Worm (Caenorhabditis elegans) whole organism, mixed stage, embryonic: ENCODE results near the gene ent-4.
A peak's percentile ranks its signal among the peaks of the same experiment; 100 is the strongest.

Experiments
- M03D4.4 ChIP-seq: sonication (generic microtip); optimal IDR thresholded peaks from 2 replicates; lab custom pipeline; 2017; ENCODE audit warnings: mild to moderate bottlenecking, missing genetic modification characterization, missing compliant biosample characterization
- bed-3 ChIP-seq: fragments of 200-800 bp; sonication (Bioruptor generic); optimal IDR thresholded peaks from 3 replicates; lab custom pipeline; 2018; ENCODE audit warnings: mild to moderate bottlenecking, missing genetic modification characterization, moderate library complexity, missing compliant biosample characterization
- blmp-1 ChIP-seq: fragments of 150-350 bp; optimal IDR thresholded peaks from 2 replicates; lab custom pipeline; 2014; ENCODE audit warnings: missing biosample characterization, missing genetic modification characterization
- ceh-39 ChIP-seq: fragments of 150-350 bp; optimal IDR thresholded peaks from 2 replicates; lab custom pipeline; 2014; ENCODE audit warnings: missing biosample characterization, missing genetic modification characterization
- ceh-43 ChIP-seq: fragments of 200-800 bp; sonication (Bioruptor generic); optimal IDR thresholded peaks from 2 replicates; lab custom pipeline; 2018; ENCODE audit warnings: mild to moderate bottlenecking, missing genetic modification characterization, moderate library complexity, missing compliant biosample characterization
- ceh-83 ChIP-seq: fragments of 200-800 bp; sonication (Bioruptor generic); optimal IDR thresholded peaks from 2 replicates; lab custom pipeline; 2018; ENCODE audit warnings: mild to moderate bottlenecking, missing genetic modification characterization, missing compliant biosample characterization
- ces-1 ChIP-seq: fragments of 150-350 bp; optimal IDR thresholded peaks from 2 replicates; lab custom pipeline; 2014; ENCODE audit warnings: missing biosample characterization, missing genetic modification reagents, missing genetic modification characterization
- cnd-1 ChIP-seq: fragments of 200-800 bp; sonication (Bioruptor generic); optimal IDR thresholded peaks from 2 replicates; lab custom pipeline; 2018; ENCODE audit warnings: mild to moderate bottlenecking, missing genetic modification characterization, missing compliant biosample characterization
- drap-1 ChIP-seq: fragments of 200-800 bp; sonication (Bioruptor generic); optimal IDR thresholded peaks from 3 replicates; lab custom pipeline; 2018; ENCODE audit warnings: mild to moderate bottlenecking, missing genetic modification characterization, missing compliant biosample characterization
- elt-1 ChIP-seq: sonication (generic microtip); optimal IDR thresholded peaks from 2 replicates; lab custom pipeline; 2017; ENCODE audit warnings: missing genetic modification characterization, mild to moderate bottlenecking, missing compliant biosample characterization, antibody characterized with exemption, moderate library complexity, borderline replicate concordance; ENCODE audit not compliant: insufficient read depth
- flh-1 ChIP-seq: fragments of 200-800 bp; sonication (Bioruptor generic); optimal IDR thresholded peaks from 2 replicates; lab custom pipeline; 2018; ENCODE audit warnings: mild to moderate bottlenecking, missing genetic modification characterization, moderate library complexity, missing compliant biosample characterization
- ham-2 ChIP-seq: fragments of 200-800 bp; sonication (Bioruptor generic); optimal IDR thresholded peaks from 2 replicates; lab custom pipeline; 2018; ENCODE audit warnings: mild to moderate bottlenecking, missing genetic modification characterization, missing compliant biosample characterization
- lin-13 ChIP-seq: fragments of 150-350 bp; optimal IDR thresholded peaks from 2 replicates; lab custom pipeline; 2014; ENCODE audit warnings: missing biosample characterization, missing genetic modification characterization
- lin-32 ChIP-seq: fragments of 200-800 bp; sonication (Bioruptor generic); optimal IDR thresholded peaks from 2 replicates; lab custom pipeline; 2018; ENCODE audit warnings: mild to moderate bottlenecking, missing genetic modification characterization, missing compliant biosample characterization
- mab-5 ChIP-seq: fragments of 150-350 bp; optimal IDR thresholded peaks from 2 replicates; lab custom pipeline; 2014; ENCODE audit warnings: missing biosample characterization, missing genetic modification characterization
- mep-1 ChIP-seq: fragments of 150-350 bp; optimal IDR thresholded peaks from 2 replicates; lab custom pipeline; 2017; ENCODE audit warnings: missing biosample characterization, missing genetic modification reagents, missing genetic modification characterization, inconsistent platforms
- nhr-12 ChIP-seq: fragments of 150-350 bp; optimal IDR thresholded peaks from 2 replicates; lab custom pipeline; 2014; ENCODE audit warnings: missing biosample characterization, missing genetic modification characterization
- nhr-2 ChIP-seq: fragments of 150-350 bp; optimal IDR thresholded peaks from 2 replicates; lab custom pipeline; 2014; ENCODE audit warnings: missing biosample characterization, missing genetic modification characterization
- nhr-237 ChIP-seq: fragments of 150-350 bp; optimal IDR thresholded peaks from 2 replicates; lab custom pipeline; 2014; ENCODE audit warnings: missing biosample characterization, missing genetic modification characterization
- pha-4 ChIP-seq: fragments of 150-350 bp; optimal IDR thresholded peaks from 2 replicates; lab custom pipeline; 2018; ENCODE audit warnings: missing biosample characterization, missing genetic modification reagents, missing genetic modification characterization
- sem-2 ChIP-seq: fragments of 200-800 bp; sonication (Bioruptor generic); optimal IDR thresholded peaks from 2 replicates; lab custom pipeline; 2018; ENCODE audit warnings: mild to moderate bottlenecking, missing genetic modification characterization, missing compliant biosample characterization
- snpc-4 ChIP-seq: fragments of 150-350 bp; optimal IDR thresholded peaks from 2 replicates; lab custom pipeline; 2014; ENCODE audit warnings: missing biosample characterization, missing genetic modification characterization
- sptf-1 ChIP-seq: sonication (generic microtip); optimal IDR thresholded peaks from 2 replicates; lab custom pipeline; 2017; ENCODE audit warnings: mild to moderate bottlenecking, missing genetic modification characterization, moderate library complexity, missing compliant biosample characterization
- tbx-8 ChIP-seq: fragments of 200-800 bp; sonication (Bioruptor generic); optimal IDR thresholded peaks from 2 replicates; lab custom pipeline; 2018; ENCODE audit warnings: mild to moderate bottlenecking, missing genetic modification characterization, moderate library complexity, missing compliant biosample characterization
- unc-62 ChIP-seq: fragments of 150-350 bp; optimal IDR thresholded peaks from 2 replicates; lab custom pipeline; 2014; ENCODE audit warnings: missing biosample characterization, missing genetic modification reagents, missing genetic modification characterization
- zip-8 ChIP-seq: fragments of 150-350 bp; optimal IDR thresholded peaks from 2 replicates; lab custom pipeline; 2014; ENCODE audit warnings: missing biosample characterization, missing genetic modification characterization
- ztf-11 ChIP-seq: fragments of 150-350 bp; optimal IDR thresholded peaks from 2 replicates; lab custom pipeline; 2014; ENCODE audit warnings: missing biosample characterization, missing genetic modification characterization

Gene ent-4

DNA sequence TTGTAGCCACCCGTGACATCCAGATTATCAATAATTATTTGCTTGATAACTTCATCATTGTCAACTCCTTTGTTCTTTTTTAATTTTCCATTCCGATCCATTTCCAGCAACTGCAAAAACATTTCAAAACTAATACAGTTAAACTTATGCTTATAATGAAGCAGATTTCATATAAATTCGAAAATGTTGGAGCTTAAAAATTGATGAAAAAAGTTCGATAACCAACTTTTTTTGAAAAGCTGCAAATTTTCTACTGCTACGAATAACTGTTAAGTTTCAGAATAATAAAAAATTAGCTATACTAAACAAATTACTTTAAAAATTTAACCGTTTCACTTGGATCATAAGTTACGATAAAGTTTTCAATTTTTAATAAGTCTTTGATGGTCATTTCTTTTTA is 10.5 kb upstream of the ent-4 start, which contains the start of gene C47A4.1:
C47A4.1 (minus strand) TSS at position 101 of the 400 bp plus-strand sequence.
- TF ChIP-seq ceh-43, result no peak
- no peak for TF ChIP-seq lin-13 (tag; lab: Kevin White, UChicago)
- no peak for TF ChIP-seq ces-1 (GFP tag; lab: Kevin White, UChicago)
- no peak for TF ChIP-seq bed-3 (GFP tag; lab: Kevin White, UChicago)
- TF ChIP-seq nhr-2 (tag; lab: Kevin White, UChicago), result no peak
- TF ChIP-seq flh-1 (GFP tag; lab: Kevin White, UChicago), result no peak
- TF ChIP-seq nhr-237 (tag; lab: Kevin White, UChicago), result no peak
- TF ChIP-seq drap-1 (GFP tag; lab: Kevin White, UChicago), result no peak
- no peak for TF ChIP-seq mab-5 (tag; lab: Kevin White, UChicago)

DNA sequence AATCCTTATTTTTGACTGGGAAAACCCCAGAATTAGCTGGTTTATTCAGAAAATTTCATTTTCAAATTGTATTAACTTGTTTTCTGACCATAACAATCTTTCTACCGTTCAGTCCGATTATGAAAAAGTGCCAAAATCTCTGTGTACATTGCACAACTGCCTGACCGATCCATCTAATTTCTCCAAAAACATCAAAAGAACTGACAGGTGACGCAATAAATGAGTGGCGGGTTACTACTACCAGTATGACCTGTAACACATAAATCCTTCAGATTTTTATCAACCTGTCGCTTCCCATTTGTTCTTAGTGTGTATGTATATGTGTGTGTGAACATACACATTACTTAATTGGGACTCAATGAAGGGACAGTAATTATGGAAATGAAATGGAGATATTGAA is 10.0 kb upstream of the ent-4 start:
- TF ChIP-seq elt-1 (tag; lab: Kevin White, UChicago) (peak; percentile 73), M03D4.4 (tag; lab: Kevin White, UChicago) (no peak), unc-62 (GFP tag; lab: Kevin White, UChicago) (peak; percentile 99), pha-4 (tag; lab: Kevin White, UChicago) (no peak), nhr-12 (tag; lab: Kevin White, UChicago) (no peak), zip-8 (tag; lab: Kevin White, UChicago) (peak; percentile 59), nhr-2 (tag; lab: Kevin White, UChicago) (peak; percentile 97)

DNA sequence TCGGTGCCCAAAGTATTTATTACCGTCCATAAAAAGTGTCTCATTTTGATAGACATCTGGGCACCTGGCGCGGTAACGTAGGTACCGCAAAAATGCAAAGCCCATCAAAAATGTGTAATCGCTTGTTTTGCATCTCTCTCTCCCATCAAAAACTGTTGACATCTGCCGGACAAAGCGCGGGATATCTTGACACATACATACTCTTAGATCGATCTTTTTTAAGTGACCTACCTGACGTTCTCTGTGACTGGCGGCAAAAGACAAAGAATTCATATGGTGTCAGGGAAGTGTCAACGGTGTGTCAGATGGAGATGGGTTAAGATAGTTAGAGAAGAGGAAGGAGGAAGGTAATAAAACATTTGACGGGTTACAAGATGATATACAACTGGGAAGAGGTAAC is 7.8 kb upstream of the ent-4 start:
- no peak for TF ChIP-seq pha-4 (tag; lab: Kevin White, UChicago)
- TF ChIP-seq flh-1 (GFP tag; lab: Kevin White, UChicago), result no peak
- peak; percentile 99 for TF ChIP-seq unc-62 (GFP tag; lab: Kevin White, UChicago)
- peak; percentile 96 for TF ChIP-seq nhr-2 (tag; lab: Kevin White, UChicago)
- TF ChIP-seq zip-8 (tag; lab: Kevin White, UChicago), result no peak
- peak; percentile 91 for TF ChIP-seq elt-1 (tag; lab: Kevin White, UChicago)

DNA sequence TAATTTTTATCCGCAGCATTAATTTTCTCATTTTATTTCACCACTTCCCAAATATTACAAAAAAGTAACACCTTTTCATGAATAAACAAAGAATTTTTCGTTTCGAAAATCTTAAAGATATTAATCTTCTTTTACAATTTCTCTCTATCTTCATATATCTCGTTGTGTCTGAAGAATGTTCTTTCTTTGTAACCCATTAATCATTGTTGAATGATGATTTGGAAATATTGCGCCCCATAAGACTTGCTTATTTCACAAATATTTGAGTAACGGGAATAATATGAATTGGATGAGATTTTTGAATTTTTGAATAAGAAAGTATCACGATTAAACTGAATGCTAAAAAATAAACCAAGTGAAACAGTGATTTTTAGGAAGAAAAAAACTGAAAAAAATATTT is 5.7 kb upstream of the ent-4 start:
- peak; percentile 66 for TF ChIP-seq mab-5 (tag; lab: Kevin White, UChicago)
- TF ChIP-seq unc-62 (GFP tag; lab: Kevin White, UChicago), result peak; percentile 84
- TF ChIP-seq elt-1 (tag; lab: Kevin White, UChicago), result no peak
- TF ChIP-seq ces-1 (GFP tag; lab: Kevin White, UChicago), result no peak
- no peak for TF ChIP-seq bed-3 (GFP tag; lab: Kevin White, UChicago)
- no peak for TF ChIP-seq flh-1 (GFP tag; lab: Kevin White, UChicago)
- no peak for TF ChIP-seq sptf-1 (tag; lab: Kevin White, UChicago)

DNA sequence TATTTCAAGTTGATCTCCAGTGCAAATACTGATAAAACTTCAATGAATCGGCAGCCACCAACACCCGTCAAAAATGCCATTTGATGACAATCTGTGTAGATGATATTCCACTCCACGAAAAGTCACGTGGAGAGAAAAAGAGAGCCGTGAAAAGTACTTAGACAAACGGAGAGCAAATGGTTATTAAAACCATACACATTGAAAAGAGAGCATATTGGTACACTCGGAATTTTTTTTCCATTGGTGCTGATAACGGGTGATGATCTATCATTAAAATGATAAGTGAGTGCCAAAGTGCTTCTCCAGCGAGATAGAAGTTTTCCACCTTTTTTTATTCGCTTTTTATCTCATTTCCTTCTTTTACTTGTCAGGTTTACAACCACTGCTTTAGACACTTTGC is 1.5 kb upstream of the ent-4 start:
- TF ChIP-seq lin-13 (tag; lab: Kevin White, UChicago) (no peak), blmp-1 (tag; lab: Kevin White, UChicago) (no peak), snpc-4 (tag; lab: Kevin White, UChicago) (no peak), ceh-39 (no peak), elt-1 (tag; lab: Kevin White, UChicago) (no peak), unc-62 (GFP tag; lab: Kevin White, UChicago) (no peak), sptf-1 (tag; lab: Kevin White, UChicago) (no peak), sem-2 (GFP tag; lab: Kevin White, UChicago) (no peak), ces-1 (GFP tag; lab: Kevin White, UChicago) (no peak), ceh-83 (GFP tag; lab: Kevin White, UChicago) (no peak), ceh-43 (no peak), cnd-1 (tag; lab: Kevin White, UChicago) (no peak)

DNA sequence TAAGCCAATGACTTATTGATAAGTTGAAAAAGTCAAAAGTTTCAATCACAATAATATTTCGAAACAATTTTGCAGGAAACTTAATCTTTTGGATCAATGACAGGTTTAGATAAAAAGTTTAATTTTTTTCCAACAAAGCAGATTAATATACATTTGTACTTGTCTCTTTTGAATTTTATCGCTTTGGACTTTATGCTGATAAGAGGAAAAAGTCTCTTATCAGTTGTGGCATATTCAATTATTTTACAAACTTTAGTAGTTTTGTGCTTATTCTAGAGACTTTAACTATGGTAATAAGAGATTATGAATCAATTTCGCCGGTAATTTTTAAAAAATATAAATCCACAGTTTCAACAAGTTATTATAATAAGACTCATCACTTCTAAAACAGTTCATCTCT is 1.1 kb downstream of the ent-4 start:
- TF ChIP-seq ham-2, result no peak
- TF ChIP-seq lin-32 (GFP tag; lab: Kevin White, UChicago), result no peak
- no peak for TF ChIP-seq mep-1 (tag; lab: Kevin White, UChicago)
- TF ChIP-seq unc-62 (GFP tag; lab: Kevin White, UChicago), result no peak
- TF ChIP-seq elt-1 (tag; lab: Kevin White, UChicago), result no peak
- no peak for TF ChIP-seq zip-8 (tag; lab: Kevin White, UChicago)
- TF ChIP-seq tbx-8 (GFP tag; lab: Kevin White, UChicago), result no peak
- no peak for TF ChIP-seq ztf-11 (tag; lab: Kevin White, UChicago)
- TF ChIP-seq, all 35 proteins: peak for 0
